Fruit fly (Drosophila melanogaster) whole organism, wandering third instar larva: ENCODE results near the gene RpS21.

Experiments
- Abd-B ChIP-seq: fragments of >200 bp; optimal IDR thresholded peaks from 2 replicates; lab custom pipeline; 2017; ENCODE audit warnings: missing biosample characterization, missing genetic modification characterization
- CG9705 ChIP-seq: fragments of 200-800 bp; sonication (Bioruptor generic); optimal IDR thresholded peaks from 2 replicates; lab custom pipeline; 2018; ENCODE audit warnings: missing biosample characterization, mild to moderate bottlenecking, missing genetic modification characterization
- GATAd ChIP-seq: sonication (Bioruptor generic); optimal IDR thresholded peaks from 2 replicates; lab custom pipeline; 2016; ENCODE audit warnings: missing biosample characterization, missing genetic modification characterization
- HLH106 ChIP-seq: fragments of 200-800 bp; optimal IDR thresholded peaks from 3 replicates; lab custom pipeline; 2019; ENCODE audit warnings: missing biosample characterization, mild to moderate bottlenecking, missing genetic modification characterization, moderate library complexity
- Sp1 ChIP-seq: fragments of 200-800 bp; sonication (Bioruptor generic); optimal IDR thresholded peaks from 3 replicates; lab custom pipeline; 2019; ENCODE audit warnings: missing biosample characterization, mild to moderate bottlenecking, missing genetic modification characterization, moderate library complexity
- dmrt93B ChIP-seq: fragments of 200-800 bp; sonication (Bioruptor generic); optimal IDR thresholded peaks from 2 replicates; lab custom pipeline; 2018; ENCODE audit warnings: missing biosample characterization, mild to moderate bottlenecking, missing genetic modification characterization
- ey ChIP-seq: fragments of 200-800 bp; sonication (Bioruptor generic); optimal IDR thresholded peaks from 2 replicates; lab custom pipeline; 2016; ENCODE audit warnings: missing biosample characterization, missing genetic modification characterization
- h ChIP-seq: fragments of 200-800 bp; sonication (Bioruptor generic); optimal IDR thresholded peaks from 3 replicates; lab custom pipeline; 2016; ENCODE audit warnings: missing biosample characterization, mild to moderate bottlenecking, missing genetic modification characterization
- lola ChIP-seq: fragments of >200 bp; optimal IDR thresholded peaks from 2 replicates; lab custom pipeline; 2017; ENCODE audit warnings: missing biosample characterization, missing genetic modification characterization
- psq ChIP-seq: fragments of 200-800 bp; sonication (Bioruptor generic); optimal IDR thresholded peaks from 3 replicates; lab custom pipeline; 2017; ENCODE audit warnings: missing biosample characterization, mild to moderate bottlenecking, missing genetic modification characterization, moderate library complexity
- sage ChIP-seq: fragments of 200-800 bp; sonication (Bioruptor generic); optimal IDR thresholded peaks from 2 replicates; lab custom pipeline; 2016; ENCODE audit warnings: missing biosample characterization, mild to moderate bottlenecking, missing genetic modification characterization
- usp ChIP-seq: fragments of >200 bp; optimal IDR thresholded peaks from 2 replicates; lab custom pipeline; 2017; ENCODE audit warnings: missing biosample characterization, missing genetic modification characterization

dm6 chr2L:2905051-2905446, 49.2 kb downstream of the RpS21 start:
- TF ChIP-seq h (peak; percentile 45), CG9705 (GFP tag; lab: Kevin White, UChicago) (no peak), ey (GFP tag; lab: Kevin White, UChicago) (no peak), sage (no peak), HLH106 (tag; lab: Kevin White, UChicago) (peak; percentile 50), Abd-B (GFP tag; lab: Kevin White, UChicago) (no peak), psq (GFP tag; lab: Kevin White, UChicago) (peak; percentile 89), lola (GFP tag; lab: Kevin White, UChicago) (no peak), Sp1 (GFP tag; lab: Kevin White, UChicago) (peak; percentile 64), GATAd (GFP tag; lab: Kevin White, UChicago) (no peak), dmrt93B (peak; percentile 19), usp (GFP tag; lab: Kevin White, UChicago) (no peak)
